Fruit fly (Drosophila melanogaster) whole organism, embryonic: ENCODE measurements around the gene CHES-1-like.
A peak's percentile ranks its signal among the peaks of the same experiment; 100 is the strongest.

ENCODE experiments used
- CG11695 ChIP-seq: fragments of 200-800 bp; sonication (Bioruptor generic); IDR thresholded peaks from 3 replicates; pipeline ENCODE4 v1.3.6; 2022; ENCODE audit warnings: missing biosample characterization, missing genetic modification characterization
- CG13287 ChIP-seq: fragments of 200-800 bp; sonication (Bioruptor generic); IDR thresholded peaks from 2 replicates; pipeline ENCODE4 v1.3.6; 2022; ENCODE audit warnings: missing biosample characterization, missing genetic modification characterization; ENCODE audit not compliant: partially characterized antibody
- CG14860 ChIP-seq: fragments of 200-800 bp; sonication (Bioruptor generic); IDR thresholded peaks from 3 replicates; pipeline ENCODE4 v1.3.6; 2022; ENCODE audit warnings: missing biosample characterization, missing genetic modification characterization; ENCODE audit not compliant: partially characterized antibody
- CG1602 ChIP-seq: fragments of 200-800 bp; sonication (Bioruptor generic); optimal IDR thresholded peaks from 3 replicates; lab custom pipeline; 2016; ENCODE audit warnings: missing biosample characterization, missing genetic modification characterization
- CG17186 ChIP-seq: fragments of 200-800 bp; sonication (Bioruptor generic); optimal IDR thresholded peaks from 3 replicates; lab custom pipeline; 2017; ENCODE audit warnings: missing biosample characterization, missing genetic modification reagents, missing genetic modification characterization
- CG17361 ChIP-seq: fragments of 200-800 bp; sonication (Bioruptor generic); IDR thresholded peaks from 3 replicates; pipeline ENCODE4 v1.3.6; 2022; ENCODE audit warnings: missing biosample characterization, missing genetic modification characterization
- CG18619 ChIP-seq: fragments of 200-800 bp; sonication (Bioruptor generic); optimal IDR thresholded peaks from 3 replicates; lab custom pipeline; 2017; ENCODE audit warnings: missing biosample characterization, mild to moderate bottlenecking, missing genetic modification characterization
- CG3281 ChIP-seq: fragments of 200-800 bp; sonication (Bioruptor generic); optimal IDR thresholded peaks from 3 replicates; lab custom pipeline; 2017; ENCODE audit warnings: missing biosample characterization, mild to moderate bottlenecking, missing genetic modification characterization
- CG34224 ChIP-seq: fragments of 200-800 bp; sonication (Bioruptor generic); IDR thresholded peaks from 3 replicates; pipeline ENCODE4 v1.3.6; 2022; ENCODE audit warnings: missing biosample characterization, missing genetic modification characterization; ENCODE audit not compliant: partially characterized antibody
- CG4404 ChIP-seq: fragments of 200-800 bp; sonication (Bioruptor generic); IDR thresholded peaks from 2 replicates; pipeline ENCODE4 v1.3.6; 2022; ENCODE audit warnings: missing biosample characterization, missing genetic modification characterization
- CG4424 ChIP-seq: fragments of 200-800 bp; sonication (Bioruptor generic); optimal IDR thresholded peaks from 3 replicates; lab custom pipeline; 2016; ENCODE audit warnings: missing biosample characterization, missing genetic modification characterization
- CG6689 ChIP-seq: fragments of 200-800 bp; sonication (Bioruptor generic); IDR thresholded peaks from 2 replicates; pipeline ENCODE4 v1.3.6; 2022; ENCODE audit warnings: missing biosample characterization, missing genetic modification characterization
- CG8765 ChIP-seq: fragments of 200-800 bp; sonication (Bioruptor generic); IDR thresholded peaks from 2 replicates; pipeline ENCODE4 v1.3.6; 2022; ENCODE audit warnings: missing biosample characterization, missing genetic modification characterization
- CG9437 ChIP-seq: fragments of 200-800 bp; sonication (Bioruptor generic); optimal IDR thresholded peaks from 2 replicates; lab custom pipeline; 2018; ENCODE audit warnings: missing biosample characterization, mild to moderate bottlenecking, missing genetic modification characterization
- CG9932 ChIP-seq: fragments of 200-800 bp; sonication (Bioruptor generic); IDR thresholded peaks from 2 replicates; pipeline ENCODE4 v1.3.6; 2022; ENCODE audit warnings: missing biosample characterization, missing genetic modification characterization
- Deaf1 ChIP-seq: fragments of 200-800 bp; optimal IDR thresholded peaks from 3 replicates; lab custom pipeline; 2019; ENCODE audit warnings: missing biosample characterization, mild to moderate bottlenecking, missing genetic modification characterization, moderate library complexity
- Dref ChIP-seq: fragments of 200-800 bp; sonication (Bioruptor generic); IDR thresholded peaks from 2 replicates; pipeline ENCODE4 v1.3.6; 2022; ENCODE audit warnings: missing biosample characterization, missing genetic modification characterization
- Elba2 ChIP-seq: fragments of 200-800 bp; sonication (Bioruptor generic); optimal IDR thresholded peaks from 3 replicates; lab custom pipeline; 2016; ENCODE audit warnings: missing biosample characterization, missing genetic modification characterization
- Gug ChIP-seq: fragments of 200-800 bp; sonication (Bioruptor generic); IDR thresholded peaks from 4 replicates; pipeline ENCODE4 v1.3.6; 2022; ENCODE audit warnings: missing biosample characterization, missing genetic modification characterization
- Hr3 ChIP-seq: fragments of 200-800 bp; sonication (Bioruptor generic); optimal IDR thresholded peaks from 3 replicates; lab custom pipeline; 2016; ENCODE audit warnings: missing biosample characterization, missing genetic modification characterization
- Hsf ChIP-seq: fragments of 200-800 bp; sonication (Bioruptor generic); optimal IDR thresholded peaks from 3 replicates; lab custom pipeline; 2016; ENCODE audit warnings: missing biosample characterization, missing genetic modification characterization
- MESR4 ChIP-seq: fragments of 200-800 bp; sonication (Bioruptor generic); optimal IDR thresholded peaks from 2 replicates; lab custom pipeline; 2018; ENCODE audit warnings: missing biosample characterization, mild to moderate bottlenecking, missing genetic modification characterization, moderate library complexity
- Med ChIP-seq: fragments of 200-800 bp; sonication (Bioruptor generic); peaks from one replicate; lab custom pipeline; 2016; ENCODE audit warnings: missing biosample characterization, missing genetic modification characterization, mild to moderate bottlenecking, inconsistent platforms, moderate library complexity
- NC2α ChIP-seq: fragments of 200-800 bp; sonication (Bioruptor generic); optimal IDR thresholded peaks from 2 replicates; lab custom pipeline; 2016; ENCODE audit warnings: missing biosample characterization, missing genetic modification characterization
- ase ChIP-seq: fragments of 200-800 bp; sonication (Bioruptor generic); IDR thresholded peaks from 3 replicates; pipeline ENCODE4 v1.3.6; 2022; ENCODE audit warnings: missing biosample characterization, missing genetic modification characterization
- bbx ChIP-seq: fragments of 200-800 bp; sonication (Bioruptor generic); IDR thresholded peaks from 2 replicates; pipeline ENCODE4 v1.3.6; 2022; ENCODE audit warnings: missing biosample characterization, missing genetic modification characterization; ENCODE audit not compliant: partially characterized antibody
- bcd ChIP-seq: fragments of 200-800 bp; sonication (Bioruptor generic); optimal IDR thresholded peaks from 2 replicates; lab custom pipeline; 2017; ENCODE audit warnings: missing biosample characterization, mild to moderate bottlenecking, missing genetic modification characterization
- emc ChIP-seq: fragments of 200-800 bp; sonication (Bioruptor generic); optimal IDR thresholded peaks from 2 replicates; lab custom pipeline; 2016; ENCODE audit warnings: missing biosample characterization, missing genetic modification characterization
- fd3F ChIP-seq: fragments of 200-800 bp; sonication (Bioruptor generic); optimal IDR thresholded peaks from 2 replicates; lab custom pipeline; 2018; ENCODE audit warnings: missing biosample characterization, mild to moderate bottlenecking, missing genetic modification characterization, moderate library complexity
- grau ChIP-seq: fragments of 200-800 bp; optimal IDR thresholded peaks from 3 replicates; lab custom pipeline; 2019; ENCODE audit warnings: missing biosample characterization, mild to moderate bottlenecking, missing genetic modification characterization, moderate library complexity
- ham ChIP-seq: fragments of 200-800 bp; sonication (Bioruptor generic); IDR thresholded peaks from 2 replicates; pipeline ENCODE4 v1.3.6; 2022; ENCODE audit warnings: missing biosample characterization, missing genetic modification characterization
- hbn ChIP-seq: fragments of 200-800 bp; sonication (Bioruptor generic); IDR thresholded peaks from 2 replicates; pipeline ENCODE4 v1.3.6; 2022; ENCODE audit warnings: missing biosample characterization, missing genetic modification characterization; ENCODE audit not compliant: partially characterized antibody
- insv ChIP-seq, 2 experiments: fragments of 200-800 bp; sonication (Bioruptor generic); optimal IDR thresholded peaks; 3 replicates each; lab custom pipeline; 2016 to 2018; ENCODE audit warnings: missing biosample characterization in 2 of 2, missing genetic modification characterization in 2 of 2
- inv ChIP-seq: fragments of 200-800 bp; sonication (Bioruptor generic); IDR thresholded peaks from 2 replicates; pipeline ENCODE4 v1.3.6; 2022; ENCODE audit warnings: missing biosample characterization, missing genetic modification characterization; ENCODE audit not compliant: partially characterized antibody
- knrl ChIP-seq: fragments of 200-800 bp; sonication (Bioruptor generic); IDR thresholded peaks from 3 replicates; pipeline ENCODE4 v1.3.6; 2022; ENCODE audit warnings: missing biosample characterization, missing genetic modification characterization; ENCODE audit not compliant: partially characterized antibody
- lbe ChIP-seq: fragments of 200-800 bp; sonication (Bioruptor generic); optimal IDR thresholded peaks from 2 replicates; lab custom pipeline; 2016; ENCODE audit warnings: missing biosample characterization, mild to moderate bottlenecking, missing genetic modification characterization
- lola ChIP-seq, 3 experiments: fragments of >200 bp in 2 of 3; fragments of 200-800 bp in 1 of 3; sonication (Bioruptor generic) in 1 of 3; optimal IDR thresholded peaks; 2 replicates each; lab custom pipeline; 2017 to 2019; ENCODE audit warnings: missing biosample characterization in 3 of 3, missing genetic modification characterization in 3 of 3, mild to moderate bottlenecking in 1 of 3, moderate library complexity in 1 of 3
- pho ChIP-seq: fragments of 200-800 bp; sonication (Bioruptor generic); optimal IDR thresholded peaks from 2 replicates; lab custom pipeline; 2016; ENCODE audit warnings: missing biosample characterization, missing genetic modification characterization
- row ChIP-seq: fragments of 200-800 bp; sonication (Bioruptor generic); IDR thresholded peaks from 3 replicates; pipeline ENCODE4 v1.3.6; 2022; ENCODE audit warnings: missing biosample characterization, missing genetic modification characterization
- sd ChIP-seq: fragments of 200-800 bp; sonication (Bioruptor generic); optimal IDR thresholded peaks from 3 replicates; lab custom pipeline; 2018; ENCODE audit warnings: missing biosample characterization, mild to moderate bottlenecking, missing genetic modification characterization, moderate library complexity
- ssp ChIP-seq: fragments of 200-800 bp; sonication (Bioruptor generic); IDR thresholded peaks from 2 replicates; pipeline ENCODE4 v1.3.6; 2022; ENCODE audit warnings: missing biosample characterization, missing genetic modification characterization
- vnd ChIP-seq: fragments of 200-800 bp; sonication (Bioruptor generic); IDR thresholded peaks from 3 replicates; pipeline ENCODE4 v1.3.6; 2022; ENCODE audit warnings: missing biosample characterization, missing genetic modification characterization; ENCODE audit not compliant: partially characterized antibody

Gene CHES-1-like

dm6 chrX:7728251-7729164 lies 19.3 kb upstream of the CHES-1-like start, which contains the start of the genes NELF-B and CG12155 (continued):
- TF ChIP-seq CG9932 (GFP tag; lab: Robert Waterston, UW) (peak; percentile 61; the same call in 1 of the 2 replicates), CG1602 (peak; percentile 51), sd (tag; lab: Kevin White, UChicago) (no peak), bcd (GFP tag; lab: Kevin White, UChicago) (peak; percentile 63), Med (GFP tag; lab: Kevin White, UChicago) (peak; percentile 62), hbn (peak; percentile 31; the same call in 1 of the 2 replicates), pho (GFP tag; lab: Kevin White, UChicago) (peak; percentile 46), lbe (no peak), row (peak; percentile 83), ham (GFP tag; lab: Robert Waterston, UW) (no peak), vnd (GFP tag; lab: Robert Waterston, UW) (0 out of 3 replicates have a peak, but pooled peaks have one; percentile 55), CG18619 (GFP tag; lab: Kevin White, UChicago) (peak; percentile 63), NC2α (GFP tag; lab: Kevin White, UChicago) (no peak), MESR4 (peak; percentile 75), CG13287 (GFP tag; lab: Robert Waterston, UW) (peak; percentile 54), Gug (GFP tag; lab: Robert Waterston, UW) (peak; percentile 38; the same call in 2 of the 4 replicates), fd3F (GFP tag; lab: Kevin White, UChicago) (peak; percentile 23), CG8765 (GFP tag; lab: Robert Waterston, UW) (peak; percentile 26; the same call in 1 of the 2 replicates), Elba2 (GFP tag; lab: Kevin White, UChicago) (peak; percentile 8), CG4404 (GFP tag; lab: Robert Waterston, UW) (peak; percentile 26; the same call in 1 of the 2 replicates), CG9437 (GFP tag; lab: Kevin White, UChicago) (peak; percentile 63), bbx (peak; percentile 44; the same call in 1 of the 2 replicates), emc (GFP tag; lab: Kevin White, UChicago) (no peak), CG4424 (GFP tag; lab: Kevin White, UChicago) (peak; percentile 52), Dref (GFP tag; lab: Robert Waterston, UW) (peak; percentile 70), grau (tag; lab: Kevin White, UChicago) (peak; percentile 65), ase (GFP tag; lab: Robert Waterston, UW) (0 out of 3 replicates have a peak, but pooled peaks have one; percentile 35), CG34224 (GFP tag; lab: Robert Waterston, UW) (0 out of 3 replicates have a peak, but pooled peaks have one; percentile 37), CG17361 (GFP tag; lab: Robert Waterston, UW) (peak; percentile 89), CG11695 (GFP tag; lab: Robert Waterston, UW) (no peak), Deaf1 (no peak), CG14860 (GFP tag; lab: Robert Waterston, UW) (peak; percentile 26; the same call in 1 of the 3 replicates), Hsf (GFP tag; lab: Kevin White, UChicago) (peak; percentile 30), CG17186 (GFP tag; lab: Kevin White, UChicago) (peak; percentile 43), ssp (GFP tag; lab: Robert Waterston, UW) (no peak), lola (GFP tag; optimal IDR thresholded peaks at IDR 0.05; lab: Kevin White, UChicago) (peak in 1 of 3 experiments; percentile 53), CG3281 (GFP tag; lab: Kevin White, UChicago) (peak; percentile 52), knrl (GFP tag; lab: Robert Waterston, UW) (peak; percentile 62; the same call in 2 of the 3 replicates), CG6689 (GFP tag; lab: Robert Waterston, UW) (peak; percentile 50; the same call in 1 of the 2 replicates), Hr3 (GFP tag; lab: Kevin White, UChicago) (peak; percentile 71), inv (GFP tag; lab: Robert Waterston, UW) (peak; percentile 50), insv (GFP tag; optimal IDR thresholded peaks at IDR 0.05; lab: Kevin White, UChicago) (peak in 1 of 2 experiments; percentile 1)
